Fruit fly (Drosophila melanogaster): ENCODE data around the gene Sarm.

DNA sequence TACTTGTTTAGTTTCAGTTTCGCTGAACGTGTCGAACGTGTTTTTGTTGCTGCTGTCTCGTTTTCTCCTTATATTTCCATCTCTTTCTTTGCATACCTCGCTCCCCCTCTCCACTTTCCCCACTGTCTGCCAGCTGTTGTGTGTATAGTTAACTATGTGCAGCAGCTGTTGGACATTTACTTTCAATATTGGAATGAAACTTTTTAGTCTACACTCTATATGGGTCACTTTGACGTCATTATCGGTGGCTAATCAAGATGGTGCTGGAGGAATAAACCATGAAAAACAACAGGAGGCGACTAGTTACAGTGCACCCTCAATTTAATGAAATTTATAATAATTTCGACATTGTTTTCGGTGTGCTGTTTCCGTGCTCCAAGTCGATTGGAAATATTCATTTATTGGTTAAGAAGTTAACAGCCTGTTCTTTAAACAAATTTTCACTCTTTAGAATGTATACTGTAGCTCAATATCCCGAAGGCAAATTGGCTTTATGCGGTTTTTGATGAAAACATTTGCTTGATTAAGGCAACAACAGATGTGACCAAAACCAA is 34.4 kb upstream of the Sarm start:
- no peak for TF ChIP-seq rn (GFP tag; IDR thresholded peaks at IDR 0.05)
- peak; percentile 2 for TF ChIP-seq EcR (GFP tag; optimal IDR thresholded peaks at IDR 0.05)
- no peak for TF ChIP-seq D1 (tag; optimal IDR thresholded peaks at IDR 0.05)
- no peak for TF ChIP-seq fd96Ca (GFP tag; IDR thresholded peaks at IDR 0.05)
- TF ChIP-seq CG32121 (GFP tag; IDR thresholded peaks at IDR 0.05): no peak
- TF ChIP-seq Ets98B (GFP tag; IDR thresholded peaks at IDR 0.05): no peak
- TF ChIP-seq CG13204 (GFP tag; optimal IDR thresholded peaks at IDR 0.05): no peak
- TF ChIP-seq CG17806 (tag; optimal IDR thresholded peaks at IDR 0.05): peak; percentile 15
- TF ChIP-seq CG12605 (GFP tag; IDR thresholded peaks at IDR 0.05): no peak
- no peak for TF ChIP-seq gl (tag; optimal IDR thresholded peaks at IDR 0.05)
- no peak for TF ChIP-seq CG8301 (tag; optimal IDR thresholded peaks at IDR 0.05)
- TF ChIP-seq Snoo (tag; optimal IDR thresholded peaks at IDR 0.05): no peak
- no peak for TF ChIP-seq CG34367 (tag; optimal IDR thresholded peaks at IDR 0.05)
- no peak for TF ChIP-seq Pif1B (GFP tag; optimal IDR thresholded peaks at IDR 0.05)
